Fruit fly (Drosophila melanogaster) whole organism, embryonic: ENCODE measurements around the gene Pdhb.

Source experiments
- CG10979 ChIP-seq: fragments of 200-800 bp; sonication (Bioruptor generic); optimal IDR thresholded peaks from 2 replicates; lab custom pipeline; 2018; ENCODE audit warnings: missing biosample characterization, mild to moderate bottlenecking, missing genetic modification characterization, moderate library complexity
- CG2120 ChIP-seq: fragments of 200-800 bp; sonication (Bioruptor generic); optimal IDR thresholded peaks from 3 replicates; lab custom pipeline; 2016; ENCODE audit warnings: missing biosample characterization, missing genetic modification characterization
- NfI ChIP-seq: fragments of 200-800 bp; sonication (Bioruptor generic); optimal IDR thresholded peaks from 3 replicates; lab custom pipeline; 2018; ENCODE audit warnings: missing biosample characterization, mild to moderate bottlenecking, missing genetic modification characterization, moderate library complexity
- Usf ChIP-seq: fragments of 200-800 bp; sonication (Bioruptor generic); optimal IDR thresholded peaks from 2 replicates; lab custom pipeline; 2017; ENCODE audit warnings: missing genotype, missing biosample characterization, missing genetic modification characterization
- br ChIP-seq: fragments of >200 bp; optimal IDR thresholded peaks from 2 replicates; lab custom pipeline; 2017
- cato ChIP-seq: fragments of 200-800 bp; sonication (Bioruptor generic); optimal IDR thresholded peaks from 2 replicates; lab custom pipeline; 2016; ENCODE audit warnings: missing biosample characterization, missing genetic modification characterization, borderline replicate concordance
- dati ChIP-seq: fragments of 200-800 bp; sonication (Bioruptor generic); IDR thresholded peaks from 2 replicates; pipeline ENCODE4 v1.3.6; 2022; ENCODE audit warnings: missing biosample characterization, missing genetic modification characterization
- nerfin-1 ChIP-seq: fragments of 200-800 bp; sonication (Bioruptor generic); optimal IDR thresholded peaks from 3 replicates; lab custom pipeline; 2019; ENCODE audit warnings: missing biosample characterization, mild to moderate bottlenecking, missing genetic modification characterization, moderate library complexity
- scrt ChIP-seq: fragments of 200-800 bp; sonication (Bioruptor generic); optimal IDR thresholded peaks from 2 replicates; lab custom pipeline; 2018; ENCODE audit warnings: missing biosample characterization, mild to moderate bottlenecking, missing genetic modification characterization, moderate library complexity
- sens-2 ChIP-seq: fragments of 200-800 bp; sonication (Bioruptor generic); IDR thresholded peaks from 2 replicates; pipeline ENCODE4 v1.3.6; 2022; ENCODE audit warnings: missing biosample characterization, missing genetic modification characterization
- zen ChIP-seq: fragments of 200-800 bp; sonication (Bioruptor generic); optimal IDR thresholded peaks from 3 replicates; lab custom pipeline; 2018; ENCODE audit warnings: missing biosample characterization, mild to moderate bottlenecking, missing genetic modification characterization, moderate library complexity

DNA sequence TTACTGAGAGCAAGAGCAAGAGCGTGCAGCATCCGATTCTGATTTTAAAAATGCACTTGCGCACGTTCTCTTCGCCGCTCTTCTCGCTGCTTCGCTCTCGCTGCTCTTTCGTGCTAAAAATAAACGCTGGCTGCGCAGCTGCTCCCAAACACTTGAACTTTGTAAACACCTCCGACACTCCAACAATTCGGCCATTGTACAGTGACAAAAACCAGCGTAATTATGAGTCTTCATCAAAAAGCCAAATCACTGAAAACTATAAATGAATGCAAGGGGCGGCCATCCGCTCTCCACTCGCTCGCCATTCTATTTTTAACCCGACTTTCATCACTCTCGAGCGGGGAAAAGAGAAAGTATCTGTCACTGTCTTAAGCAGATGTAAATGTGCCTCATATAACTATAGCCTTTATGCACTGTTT, 48.2 kb upstream of the Pdhb start:
- no peak for TF ChIP-seq Usf (GFP tag; lab: Kevin White, UChicago)
- no peak for TF ChIP-seq zen
- no peak for TF ChIP-seq dati (GFP tag; lab: Robert Waterston, UW)
- no peak for TF ChIP-seq scrt (GFP tag; lab: Kevin White, UChicago)
- TF ChIP-seq br (lab: Kevin White, UChicago), result no peak
- no peak for TF ChIP-seq cato (GFP tag; lab: Kevin White, UChicago)
- no peak for TF ChIP-seq CG10979 (tag; lab: Kevin White, UChicago)
- TF ChIP-seq CG2120 (GFP tag; lab: Kevin White, UChicago), result no peak
- no peak for TF ChIP-seq sens-2 (GFP tag; lab: Robert Waterston, UW)
- peak; percentile 3 for TF ChIP-seq NfI (GFP tag; lab: Kevin White, UChicago)
- TF ChIP-seq nerfin-1 (tag; lab: Kevin White, UChicago), result peak; percentile 4
